Worm (Caenorhabditis elegans) whole organism, young adult: ENCODE data around the gene F01D5.8.

Experiments used
- B0035.1 ChIP-seq: sonication (generic microtip); optimal IDR thresholded peaks from 2 replicates; lab custom pipeline; 2016; ENCODE audit warnings: missing genetic modification characterization, mild to moderate bottlenecking, missing compliant biosample characterization, missing genotype, missing genetic modification reagents
- F10E7.11 ChIP-seq: sonication (generic microtip); optimal IDR thresholded peaks from 2 replicates; lab custom pipeline; 2017; ENCODE audit warnings: mild to moderate bottlenecking, missing genetic modification characterization, moderate library complexity, missing compliant biosample characterization
- F23B12.7 ChIP-seq: sonication (generic microtip); optimal IDR thresholded peaks from 2 replicates; lab custom pipeline; 2017; ENCODE audit warnings: missing genetic modification characterization, mild to moderate bottlenecking, missing compliant biosample characterization, antibody characterized with exemption, moderate library complexity; ENCODE audit not compliant: insufficient read depth
- F33H1.4 ChIP-seq: fragments of 200-800 bp; sonication (Bioruptor generic); IDR thresholded peaks from 2 replicates; pipeline ENCODE4 v1.3.6; 2022; ENCODE audit warnings: missing genetic modification reagents, missing genetic modification characterization, missing compliant biosample characterization
- F37B4.10 ChIP-seq: fragments of 200-800 bp; sonication (Bioruptor generic); IDR thresholded peaks from 2 replicates; pipeline ENCODE4 v1.3.6; 2022; ENCODE audit warnings: missing genetic modification characterization, missing compliant biosample characterization
- Y53G8AR.9 ChIP-seq: fragments of 200-800 bp; sonication (Bioruptor generic); conservative IDR thresholded peaks from 2 replicates; pipeline ENCODE4 v1.3.6; 2022; ENCODE audit warnings: missing genetic modification reagents, missing genetic modification characterization, missing compliant biosample characterization
- ZK185.1 ChIP-seq: sonication (generic microtip); optimal IDR thresholded peaks from 2 replicates; lab custom pipeline; 2016; ENCODE audit warnings: mild to moderate bottlenecking, missing genetic modification characterization, missing compliant biosample characterization; ENCODE audit not compliant: poor library complexity, severe bottlenecking
- atf-7 ChIP-seq: sonication (generic microtip); optimal IDR thresholded peaks from 2 replicates; lab custom pipeline; 2017; ENCODE audit warnings: mild to moderate bottlenecking, missing genetic modification characterization, missing compliant biosample characterization
- athp-1 ChIP-seq: sonication (generic microtip); optimal IDR thresholded peaks from 2 replicates; lab custom pipeline; 2017; ENCODE audit warnings: mild to moderate bottlenecking, missing genetic modification characterization, missing compliant biosample characterization
- attf-3 ChIP-seq: fragments of 200-800 bp; sonication (Bioruptor generic); conservative IDR thresholded peaks from 2 replicates; pipeline ENCODE4 v1.3.6; 2022; ENCODE audit warnings: missing genetic modification reagents, missing genetic modification characterization, missing compliant biosample characterization
- attf-5 ChIP-seq: fragments of 200-800 bp; sonication (Bioruptor generic); optimal IDR thresholded peaks from 2 replicates; lab custom pipeline; 2018; ENCODE audit warnings: mild to moderate bottlenecking, missing genetic modification characterization, missing compliant biosample characterization
- bed-2 ChIP-seq: fragments of 200-800 bp; sonication (Bioruptor generic); IDR thresholded peaks from 2 replicates; pipeline ENCODE4 v1.3.6; 2022; ENCODE audit warnings: missing genetic modification reagents, missing genetic modification characterization, missing compliant biosample characterization
- ceh-100 ChIP-seq: fragments of 200-800 bp; sonication (Bioruptor generic); IDR thresholded peaks from 2 replicates; pipeline ENCODE4 v1.3.6; 2022; ENCODE audit warnings: missing genetic modification reagents, missing genetic modification characterization, missing compliant biosample characterization
- ceh-27 ChIP-seq: fragments of 200-800 bp; sonication (Bioruptor generic); optimal IDR thresholded peaks from 2 replicates; lab custom pipeline; 2018; ENCODE audit warnings: mild to moderate bottlenecking, missing genetic modification characterization, moderate library complexity, missing compliant biosample characterization
- ceh-40 ChIP-seq: fragments of 200-800 bp; sonication (Bioruptor generic); IDR thresholded peaks from 2 replicates; pipeline ENCODE4 v1.3.6; 2022; ENCODE audit warnings: missing genetic modification characterization, missing compliant biosample characterization
- ceh-58 ChIP-seq: fragments of 200-800 bp; sonication (Bioruptor generic); IDR thresholded peaks from 2 replicates; pipeline ENCODE4 v1.3.6; 2022; ENCODE audit warnings: missing genetic modification characterization, missing compliant biosample characterization
- ceh-91 ChIP-seq: fragments of 200-800 bp; sonication (Bioruptor generic); IDR thresholded peaks from 2 replicates; pipeline ENCODE4 v1.3.6; 2022; ENCODE audit warnings: missing genetic modification reagents, missing genetic modification characterization, missing compliant biosample characterization
- die-1 ChIP-seq: sonication (generic microtip); optimal IDR thresholded peaks from 2 replicates; lab custom pipeline; 2016; ENCODE audit warnings: missing genotype, mild to moderate bottlenecking, missing genetic modification characterization, missing compliant biosample characterization
- dpl-1 ChIP-seq: fragments of 150-350 bp; optimal IDR thresholded peaks from 2 replicates; lab custom pipeline; 2014; ENCODE audit warnings: missing biosample characterization, missing genetic modification reagents, missing genetic modification characterization
- egl-18 ChIP-seq: fragments of 200-800 bp; sonication (Bioruptor generic); IDR thresholded peaks from 2 replicates; pipeline ENCODE4 v1.3.6; 2022; ENCODE audit warnings: missing genetic modification reagents, missing genetic modification characterization, missing compliant biosample characterization
- egrh-3 ChIP-seq: fragments of 200-800 bp; sonication (Bioruptor generic); IDR thresholded peaks from 2 replicates; pipeline ENCODE4 v1.3.6; 2022; ENCODE audit warnings: missing genetic modification reagents, missing genetic modification characterization, missing compliant biosample characterization
- ets-4 ChIP-seq: fragments of 200-800 bp; sonication (Bioruptor generic); optimal IDR thresholded peaks from 2 replicates; lab custom pipeline; 2018; ENCODE audit warnings: mild to moderate bottlenecking, missing genetic modification characterization, missing compliant biosample characterization
- fkh-3 ChIP-seq: sonication (generic microtip); optimal IDR thresholded peaks from 2 replicates; lab custom pipeline; 2016; ENCODE audit warnings: mild to moderate bottlenecking, missing genetic modification characterization, missing compliant biosample characterization
- him-1 ChIP-seq: sonication (generic microtip); optimal IDR thresholded peaks from 2 replicates; lab custom pipeline; 2016; ENCODE audit warnings: missing genotype, missing genetic modification reagents, missing genetic modification characterization, missing compliant biosample characterization
- hlh-12 ChIP-seq: sonication (generic microtip); optimal IDR thresholded peaks from 2 replicates; lab custom pipeline; 2016; ENCODE audit warnings: missing genetic modification characterization, missing compliant biosample characterization
- hsf-1 ChIP-seq: fragments of 200-800 bp; sonication (Bioruptor generic); IDR thresholded peaks from 2 replicates; pipeline ENCODE4 v1.3.6; 2022; ENCODE audit warnings: missing genetic modification reagents, missing genetic modification characterization, missing compliant biosample characterization
- lag-1 ChIP-seq: fragments of 200-800 bp; sonication (Bioruptor generic); IDR thresholded peaks from 2 replicates; pipeline ENCODE4 v1.3.6; 2022; ENCODE audit warnings: missing genetic modification reagents, missing genetic modification characterization, missing compliant biosample characterization
- lin-26 ChIP-seq: fragments of 200-800 bp; sonication (Bioruptor generic); IDR thresholded peaks from 2 replicates; pipeline ENCODE4 v1.3.6; 2022; ENCODE audit warnings: missing genetic modification reagents, missing genetic modification characterization, missing compliant biosample characterization
- lsl-1 ChIP-seq: fragments of 200-800 bp; sonication (Bioruptor generic); optimal IDR thresholded peaks from 2 replicates; lab custom pipeline; 2018; ENCODE audit warnings: mild to moderate bottlenecking, missing genetic modification characterization, moderate library complexity, missing compliant biosample characterization
- madf-6 ChIP-seq: fragments of 200-800 bp; sonication (Bioruptor generic); IDR thresholded peaks from 2 replicates; pipeline ENCODE4 v1.3.6; 2022; ENCODE audit warnings: missing genetic modification reagents, missing genetic modification characterization, missing compliant biosample characterization
- madf-8 ChIP-seq: fragments of 200-800 bp; sonication (Bioruptor generic); conservative IDR thresholded peaks from 2 replicates; pipeline ENCODE4 v1.3.6; 2022; ENCODE audit warnings: missing genetic modification reagents, missing genetic modification characterization, missing compliant biosample characterization
- mel-28 ChIP-seq: sonication (generic microtip); optimal IDR thresholded peaks from 2 replicates; lab custom pipeline; 2016; ENCODE audit warnings: borderline replicate concordance, mild to moderate bottlenecking, missing genetic modification characterization, missing compliant biosample characterization
- mes-4 ChIP-seq: sonication (generic microtip); optimal IDR thresholded peaks from 2 replicates; lab custom pipeline; 2016; ENCODE audit warnings: missing genotype, missing genetic modification characterization, missing compliant biosample characterization
- rcor-1 ChIP-seq: fragments of 200-800 bp; sonication (Bioruptor generic); IDR thresholded peaks from 2 replicates; pipeline ENCODE4 v1.3.6; 2022; ENCODE audit warnings: missing genetic modification reagents, missing genetic modification characterization, missing compliant biosample characterization
- rec-8 ChIP-seq, 2 experiments: sonication (generic microtip); optimal IDR thresholded peaks; 2 replicates each; lab custom pipeline; 2016; ENCODE audit warnings: mild to moderate bottlenecking in 2 of 2, missing genetic modification characterization in 2 of 2, missing genetic modification reagents in 2 of 2, missing genotype in 2 of 2, missing biosample characterization in 1 of 2, missing compliant biosample characterization in 1 of 2, moderate library complexity in 1 of 2
- sdz-38 ChIP-seq: sonication (generic microtip); optimal IDR thresholded peaks from 2 replicates; lab custom pipeline; 2016; ENCODE audit warnings: missing genotype, missing genetic modification characterization, missing compliant biosample characterization
- snpc-1.3 ChIP-seq: sonication (generic microtip); optimal IDR thresholded peaks from 2 replicates; lab custom pipeline; 2017; ENCODE audit warnings: missing genetic modification characterization, mild to moderate bottlenecking, missing compliant biosample characterization, antibody characterized with exemption, moderate library complexity, missing genotype, missing genetic modification reagents; ENCODE audit not compliant: insufficient read depth
- somi-1 ChIP-seq: fragments of 200-800 bp; sonication (Bioruptor generic); optimal IDR thresholded peaks from 2 replicates; lab custom pipeline; 2018; ENCODE audit warnings: mild to moderate bottlenecking, missing genetic modification characterization, missing compliant biosample characterization
- unc-130 ChIP-seq: sonication (generic microtip); optimal IDR thresholded peaks from 2 replicates; lab custom pipeline; 2016; ENCODE audit warnings: missing genetic modification reagents, missing genetic modification characterization, missing compliant biosample characterization
- xnd-1 ChIP-seq: sonication (generic microtip); optimal IDR thresholded peaks from 2 replicates; lab custom pipeline; 2016; ENCODE audit warnings: missing genotype, missing genetic modification reagents, missing genetic modification characterization, missing compliant biosample characterization
- zfh-2 ChIP-seq: fragments of 200-800 bp; sonication (Bioruptor generic); conservative IDR thresholded peaks from 2 replicates; pipeline ENCODE4 v1.3.6; 2022; ENCODE audit warnings: missing genetic modification reagents, missing genetic modification characterization, missing compliant biosample characterization
- zim-3 ChIP-seq: sonication (generic microtip); optimal IDR thresholded peaks from 2 replicates; lab custom pipeline; 2017; ENCODE audit warnings: mild to moderate bottlenecking, missing genetic modification characterization, moderate library complexity, missing compliant biosample characterization
- ztf-26 ChIP-seq: sonication (generic microtip); optimal IDR thresholded peaks from 2 replicates; lab custom pipeline; 2017; ENCODE audit warnings: missing genetic modification characterization, missing compliant biosample characterization
- ztf-3 ChIP-seq: fragments of 200-800 bp; sonication (Bioruptor generic); optimal IDR thresholded peaks from 2 replicates; lab custom pipeline; 2018; ENCODE audit warnings: mild to moderate bottlenecking, missing genetic modification characterization, missing compliant biosample characterization

The F01D5.8 gene

DNA sequence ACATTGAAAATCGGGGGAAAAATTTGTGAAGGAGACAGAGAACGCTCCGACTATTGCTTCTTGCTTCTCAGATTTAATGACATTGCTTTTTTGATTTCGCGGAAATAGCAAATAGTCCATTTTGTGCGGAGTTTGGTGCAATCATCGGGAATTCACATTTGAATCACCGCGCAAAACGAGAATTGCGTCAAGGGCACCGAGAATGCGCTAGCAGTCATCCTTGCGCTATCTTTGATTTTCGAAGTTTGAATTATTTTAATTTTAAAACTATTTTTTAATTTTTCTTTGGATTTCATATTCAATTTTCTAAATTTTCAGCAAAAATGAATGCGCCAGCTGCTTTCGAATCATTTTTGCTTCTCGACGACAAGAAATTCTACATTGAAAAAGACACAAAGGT is 49.3 kb downstream of the F01D5.8 start, which contains the start of gene rpb-11 (continued):
- TF ChIP-seq fkh-3 (tag; lab: Kevin White, UChicago) (no peak), dpl-1 (GFP tag; lab: Kevin White, UChicago) (peak; percentile 97), attf-3 (GFP tag; lab: Robert Waterston, UW) (no peak), unc-130 (GFP tag; lab: Kevin White, UChicago) (peak; percentile 67), F33H1.4 (peak; percentile 76), F23B12.7 (tag; lab: Kevin White, UChicago) (peak; percentile 82), ztf-3 (no peak), rcor-1 (GFP tag; lab: Robert Waterston, UW) (peak; percentile 93), athp-1 (tag; lab: Kevin White, UChicago) (peak; percentile 75), ceh-58 (GFP tag; lab: Robert Waterston, UW) (no peak), mel-28 (tag; lab: Kevin White, UChicago) (no peak), ets-4 (GFP tag; lab: Kevin White, UChicago) (no peak), madf-8 (GFP tag; lab: Robert Waterston, UW) (peak; percentile 59), Y53G8AR.9 (peak; percentile 97), hlh-12 (tag; lab: Kevin White, UChicago) (no peak), lsl-1 (GFP tag; lab: Kevin White, UChicago) (peak; percentile 79), him-1 (tag; lab: Kevin White, UChicago) (peak; percentile 38), zim-3 (tag; lab: Kevin White, UChicago) (no peak), mes-4 (tag; lab: Kevin White, UChicago) (no peak), ceh-40 (GFP tag; lab: Robert Waterston, UW) (no peak), sdz-38 (no peak), ZK185.1 (peak; percentile 83), B0035.1 (peak; percentile 65), atf-7 (peak; percentile 22), ceh-91 (GFP tag; lab: Robert Waterston, UW) (peak; percentile 72), die-1 (no peak), lag-1 (GFP tag; lab: Robert Waterston, UW) (no peak), ztf-26 (tag; lab: Kevin White, UChicago) (peak; percentile 83), F37B4.10 (GFP tag; lab: Robert Waterston, UW) (no peak), F10E7.11 (tag; lab: Kevin White, UChicago) (peak; percentile 40)

DNA sequence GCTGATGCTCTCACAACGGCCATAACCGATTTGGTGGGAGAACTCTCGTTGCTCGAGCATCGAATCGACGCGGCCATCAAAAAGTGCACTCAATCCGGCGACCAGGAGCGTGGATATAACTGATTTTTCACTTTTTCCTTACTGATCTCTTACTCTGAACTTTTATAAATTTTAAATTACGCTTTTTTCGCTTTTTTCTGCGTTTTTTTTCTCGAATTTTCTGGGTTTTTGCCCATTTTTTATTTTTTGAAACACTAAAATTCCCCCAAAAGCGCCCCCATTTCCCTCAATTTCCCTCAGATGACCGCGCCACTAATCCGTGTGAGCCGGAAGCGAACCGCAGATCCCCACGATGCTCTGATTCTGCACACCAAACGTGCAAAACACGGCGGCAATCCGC is 49.9 kb downstream of the F01D5.8 start, which contains the start of gene W01G7.4:
TSS of gene W01G7.4 (plus strand) at position 301 of the 400 bp plus-strand sequence.
- TF ChIP-seq ceh-27 (GFP tag; lab: Kevin White, UChicago), result no peak
- 0 out of 2 replicates have a peak, but pooled peaks have one; percentile 42 for TF ChIP-seq lin-26 (GFP tag; lab: Robert Waterston, UW)

ce11 chrII:14060885-14061284 is 50.4 kb downstream of the F01D5.8 start:
- TF ChIP-seq ztf-26 (tag; lab: Kevin White, UChicago) (no peak), egrh-3 (GFP tag; lab: Robert Waterston, UW) (peak; percentile 38; the same call in 1 of the 2 replicates)

- TF ChIP-seq ceh-91 (GFP tag; lab: Robert Waterston, UW) (peak; percentile 65), snpc-1.3 (tag; lab: Kevin White, UChicago) (no peak), hsf-1 (GFP tag; lab: Robert Waterston, UW) (no peak), rec-8 (tag; optimal IDR thresholded peaks at IDR 0.05; lab: Kevin White, UChicago) (peak in 1 of 2 experiments; percentile 51), somi-1 (GFP tag; lab: Kevin White, UChicago) (no peak), attf-5 (GFP tag; lab: Kevin White, UChicago) (peak; percentile 91), madf-6 (peak; percentile 64), egl-18 (GFP tag; lab: Robert Waterston, UW) (no peak), mel-28 (tag; lab: Kevin White, UChicago) (no peak), madf-8 (GFP tag; lab: Robert Waterston, UW) (no peak; the same call in 1 of the 2 replicates), zfh-2 (GFP tag; lab: Robert Waterston, UW) (no peak), xnd-1 (tag; lab: Kevin White, UChicago) (no peak), ceh-100 (GFP tag; lab: Robert Waterston, UW) (peak; percentile 98), bed-2 (peak; percentile 90), athp-1 (tag; lab: Kevin White, UChicago) (peak; percentile 40), rcor-1 (GFP tag; lab: Robert Waterston, UW) (peak; percentile 60; the same call in 1 of the 2 replicates)
Observed at ce11 chrII:14063044-14063500, 52.6 kb downstream of the F01D5.8 start, which contains the start of gene lem-2. Gene lem-2, plus strand, starts transcription at chrII:14063450.
